Worm (Caenorhabditis elegans): ENCODE results near the gene ZK1086.3.

DNA sequence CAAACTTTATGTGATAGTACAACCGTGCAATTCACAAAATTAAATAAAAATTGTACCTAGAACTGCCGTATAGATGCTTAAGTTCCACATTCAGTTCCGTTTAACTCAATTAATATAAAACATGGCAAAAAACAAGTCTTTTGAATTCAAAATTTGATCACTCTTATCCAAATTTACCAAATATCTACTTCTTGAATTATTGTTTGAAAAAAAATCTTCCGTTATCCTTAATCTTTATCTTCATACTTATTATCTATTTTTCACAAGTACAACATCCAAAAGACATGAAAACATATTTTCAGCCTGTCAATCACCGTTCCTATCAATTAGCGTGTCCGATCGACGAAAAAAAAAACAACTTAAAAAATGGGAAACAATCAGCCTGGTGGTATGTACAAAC is 35.2 kb upstream of the ZK1086.3 start, which contains the start of gene aakb-1:
- TF ChIP-seq bed-2 (GFP tag; IDR thresholded peaks at IDR 0.05) (no peak), F57A8.1 (GFP tag; optimal IDR thresholded peaks at IDR 0.05) (no peak), F23B12.7 (tag; optimal IDR thresholded peaks at IDR 0.05; ENCODE audit: insufficient read depth) (no peak), zfh-2 (GFP tag; conservative IDR thresholded peaks at IDR 0.05) (no peak), lin-54 (GFP tag; optimal IDR thresholded peaks at IDR 0.05) (no peak), tlf-1 (GFP tag; optimal IDR thresholded peaks at IDR 0.05) (no peak), egl-44 (GFP tag; IDR thresholded peaks at IDR 0.05) (no peak), F49E8.2 (tag; optimal IDR thresholded peaks at IDR 0.05; ENCODE audit: insufficient read depth) (no peak), lag-1 (GFP tag; IDR thresholded peaks at IDR 0.05) (no peak)

Data from whole organism, young adult.